Fruit fly (Drosophila melanogaster): ENCODE data around the gene Tak1.
A peak's percentile ranks its signal among the peaks of the same experiment; 100 is the strongest.

The Tak1 gene

dm6 chrX:20489382-20489994, 35.2 kb downstream of the Tak1 start (continued):
- no peak for TF ChIP-seq CG33213 (GFP tag; optimal IDR thresholded peaks at IDR 0.05)
- no peak for TF ChIP-seq CG6791 (GFP tag; IDR thresholded peaks at IDR 0.05; ENCODE audit: partially characterized antibody)
- no peak for TF ChIP-seq CG4820 (GFP tag; optimal IDR thresholded peaks at IDR 0.05)
- TF ChIP-seq grau (tag; optimal IDR thresholded peaks at IDR 0.05): peak; percentile 10
- peak; percentile 14 for TF ChIP-seq Hr3 (GFP tag; optimal IDR thresholded peaks at IDR 0.05)
- no peak for TF ChIP-seq CG10274 (GFP tag; optimal IDR thresholded peaks at IDR 0.05)
- peak in 1 of 2 experiments; percentile 10 for TF ChIP-seq bsh (GFP tag; optimal IDR thresholded peaks at IDR 0.05)
- no peak for TF ChIP-seq shn (GFP tag; optimal IDR thresholded peaks at IDR 0.05)
- no peak for TF ChIP-seq so (GFP tag; IDR thresholded peaks at IDR 0.05)
- no peak for TF ChIP-seq Elba2 (GFP tag; optimal IDR thresholded peaks at IDR 0.05)

- TF ChIP-seq Trl (optimal IDR thresholded peaks at IDR 0.05) (no peak), Trl (GFP tag; optimal IDR thresholded peaks at IDR 0.05) (no peak), CG14860 (GFP tag; IDR thresholded peaks at IDR 0.05; ENCODE audit: partially characterized antibody) (no peak), dpn (GFP tag; optimal IDR thresholded peaks at IDR 0.05) (peak; percentile 14 to 64), pfk (GFP tag; optimal IDR thresholded peaks at IDR 0.05) (no peak), prd (optimal IDR thresholded peaks at IDR 0.05) (no peak), prd (GFP tag; IDR thresholded peaks at IDR 0.05) (peak; percentile 50; the same call in 1 of the 3 replicates), CG3726 (GFP tag; IDR thresholded peaks at IDR 0.05) (no peak), fd102C (GFP tag; optimal IDR thresholded peaks at IDR 0.05) (no peak), dysf (GFP tag; IDR thresholded peaks at IDR 0.05) (peak; percentile 63), CG11398 (GFP tag; optimal IDR thresholded peaks at IDR 0.05) (no peak), bcd (GFP tag; optimal IDR thresholded peaks at IDR 0.05) (peak; percentile 65), HmgZ (tag; optimal IDR thresholded peaks at IDR 0.05) (no peak), CG11696 (GFP tag; IDR thresholded peaks at IDR 0.05) (peak; percentile 76), CG12391 (tag; optimal IDR thresholded peaks at IDR 0.05) (peak; percentile 65), pho (GFP tag; optimal IDR thresholded peaks at IDR 0.05) (peak; percentile 4), CG1233 (GFP tag; optimal IDR thresholded peaks at IDR 0.05) (peak; percentile 45), ERR (GFP tag; optimal IDR thresholded peaks at IDR 0.05) (no peak), Meics (GFP tag; optimal IDR thresholded peaks at IDR 0.05) (peak; percentile 57), HLH4C (GFP tag; IDR thresholded peaks at IDR 0.05; ENCODE audit: partially characterized antibody) (no peak), CG12659 (GFP tag; optimal IDR thresholded peaks at IDR 0.05) (peak; percentile 64), abd-A (tag; optimal IDR thresholded peaks at IDR 0.05) (no peak), Dref (GFP tag; IDR thresholded peaks at IDR 0.05) (no peak), CG10543 (GFP tag; optimal IDR thresholded peaks at IDR 0.05) (peak; percentile 21), CG7745 (tag; optimal IDR thresholded peaks at IDR 0.05) (no peak), CTCF (GFP tag; optimal IDR thresholded peaks at IDR 0.05) (no peak), CG17328 (GFP tag; IDR thresholded peaks at IDR 0.05) (peak; percentile 32; the same call in 1 of the 2 replicates), CG6175 (GFP tag; IDR thresholded peaks at IDR 0.05) (no peak), CG15011 (GFP tag; optimal IDR thresholded peaks at IDR 0.05) (peak; percentile 50), ac (GFP tag; optimal IDR thresholded peaks at IDR 0.05) (no peak), NC2β (GFP tag; optimal IDR thresholded peaks at IDR 0.05) (no peak), Gsc (GFP tag; IDR thresholded peaks at IDR 0.05) (no peak), salm (tag; optimal IDR thresholded peaks at IDR 0.05) (peak; percentile 3), twi (tag; optimal IDR thresholded peaks at IDR 0.05) (peak; percentile 15), z (GFP tag; IDR thresholded peaks at IDR 0.05) (no peak), Neu2 (GFP tag; optimal IDR thresholded peaks at IDR 0.05; ENCODE audit: borderline replicate concordance) (no peak), ci (GFP tag; IDR thresholded peaks at IDR 0.05) (no peak), mam (GFP tag; optimal IDR thresholded peaks at IDR 0.05) (no peak), rib (GFP tag; IDR thresholded peaks at IDR 0.05) (0 out of 2 replicates have a peak, but pooled peaks have one; percentile 27), zen (tag; optimal IDR thresholded peaks at IDR 0.05) (peak; percentile 31), YL-1 (GFP tag; optimal IDR thresholded peaks at IDR 0.05) (no peak)
Measured at dm6 chrX:20488701-20489122, 36.0 kb downstream of the Tak1 start.
